Worm (Caenorhabditis elegans): ENCODE measurements around the gene srsx-9.

DNA sequence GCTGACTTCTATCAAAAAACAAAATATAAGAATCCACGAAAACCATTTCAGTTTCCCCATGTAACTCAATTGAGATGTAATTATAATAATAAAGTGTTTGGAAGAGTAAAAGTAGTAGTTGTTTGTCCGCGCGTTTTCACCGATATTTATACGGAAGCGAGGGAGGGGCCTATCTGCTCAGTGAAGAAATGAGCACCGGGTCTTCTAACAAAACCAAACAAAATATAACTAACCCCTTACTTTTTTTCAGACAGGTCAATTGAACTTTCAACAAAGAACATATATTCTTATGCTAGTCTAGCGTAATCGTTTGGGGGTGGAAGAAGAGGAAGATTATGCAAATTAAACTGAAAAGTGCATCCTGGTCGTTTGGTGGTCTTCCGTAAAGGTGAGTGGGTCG, 22.3 kb upstream of the srsx-9 start, which contains the start of gene ncx-9:
- TF ChIP-seq lin-13 (GFP tag; optimal IDR thresholded peaks at IDR 0.05), result no peak
- TF ChIP-seq Y48G9A.11 (GFP tag; IDR thresholded peaks at IDR 0.05), result no peak
- TF ChIP-seq ztf-11 (tag; optimal IDR thresholded peaks at IDR 0.05), result no peak
- TF ChIP-seq nhr-77 (tag; optimal IDR thresholded peaks at IDR 0.05), result no peak
- TF ChIP-seq cey-2 (tag; optimal IDR thresholded peaks at IDR 0.05; ENCODE audit: borderline replicate concordance, insufficient read depth), result no peak
- no peak for TF ChIP-seq spr-1 (tag; optimal IDR thresholded peaks at IDR 0.05)
